ENCODE assay signal across 5 fruit fly cellular contexts in the genomic region with DNA sequence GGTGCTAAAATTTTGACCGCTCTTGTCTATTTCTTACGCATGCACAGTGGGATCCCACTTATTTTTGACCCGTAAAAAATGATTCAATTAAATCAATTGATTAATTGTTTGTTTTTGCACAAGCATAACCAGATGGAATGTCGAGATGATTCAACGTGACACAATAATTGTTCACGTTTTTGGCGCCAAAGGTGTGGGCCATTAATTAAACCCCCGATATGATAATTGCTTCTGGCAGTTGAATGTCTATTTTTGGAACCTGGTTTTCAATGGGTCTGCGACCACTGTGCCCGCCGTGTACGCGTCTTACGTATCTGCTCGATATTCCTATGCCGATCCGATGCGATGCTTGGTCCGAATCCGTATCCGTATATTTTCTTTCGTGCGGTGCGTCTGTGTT.
TF ChIP-seq lines count a peak whose summit lies in the region.

No protein-coding gene starts in this region.

- TF ChIP-seq CTCF in whole organism, embryonic (GFP tag; optimal IDR thresholded peaks at IDR 0.05; lab: Kevin White, UChicago) = peak; percentile 18

TF ChIP-seq in whole organism, adult, 20 proteins besides CTCF, POLR2A, EP300 and RAD21 (continues in another document):
- TF ChIP-seq CG33017 (tag; optimal IDR thresholded peaks at IDR 0.05; lab: Kevin White, UChicago) = no peak
- TF ChIP-seq cnc (optimal IDR thresholded peaks at IDR 0.05; lab: Kevin White, UChicago) = no peak
- no peak for TF ChIP-seq pad (GFP tag; optimal IDR thresholded peaks at IDR 0.05; lab: Kevin White, UChicago)
- peak; percentile 35 for TF ChIP-seq toe (GFP tag; optimal IDR thresholded peaks at IDR 0.05; lab: Kevin White, UChicago)
- peak; percentile 15 for TF ChIP-seq CG14711 (tag; optimal IDR thresholded peaks at IDR 0.05; lab: Kevin White, UChicago)
- no peak for TF ChIP-seq Clk (GFP tag; optimal IDR thresholded peaks at IDR 0.05; lab: Kevin White, UChicago)
- no peak for TF ChIP-seq CG1620 (GFP tag; optimal IDR thresholded peaks at IDR 0.05; lab: Kevin White, UChicago)
- TF ChIP-seq CG12768 (GFP tag; optimal IDR thresholded peaks at IDR 0.05; lab: Kevin White, UChicago) = peak; percentile 15
- no peak for TF ChIP-seq CG5204 (GFP tag; optimal IDR thresholded peaks at IDR 0.05; lab: Kevin White, UChicago)
- TF ChIP-seq CG7101 (tag; optimal IDR thresholded peaks at IDR 0.05; lab: Kevin White, UChicago) = peak; percentile 14
- TF ChIP-seq Crg-1 (GFP tag; optimal IDR thresholded peaks at IDR 0.05; lab: Kevin White, UChicago) = no peak
- no peak for TF ChIP-seq tj (GFP tag; optimal IDR thresholded peaks at IDR 0.05; lab: Kevin White, UChicago)
- no peak for TF ChIP-seq CG11617 (GFP tag; optimal IDR thresholded peaks at IDR 0.05; lab: Kevin White, UChicago)
- no peak for TF ChIP-seq Mnt (GFP tag; optimal IDR thresholded peaks at IDR 0.05; lab: Kevin White, UChicago)
- peak; percentile 28 for TF ChIP-seq CG7045 (GFP tag; optimal IDR thresholded peaks at IDR 0.05; lab: Kevin White, UChicago)
- no peak for TF ChIP-seq ovo (GFP tag; optimal IDR thresholded peaks at IDR 0.05; lab: Kevin White, UChicago)
- no peak for TF ChIP-seq cic (GFP tag; optimal IDR thresholded peaks at IDR 0.05; lab: Kevin White, UChicago)
- TF ChIP-seq bab1 (GFP tag; optimal IDR thresholded peaks at IDR 0.05; lab: Kevin White, UChicago) = no peak

TF ChIP-seq in whole organism, embryonic, 481 proteins besides CTCF, POLR2A, EP300 and RAD21 (continues in another document):
- peak; percentile 68 for TF ChIP-seq Drgx (GFP tag; IDR thresholded peaks at IDR 0.05; lab: Robert Waterston, UW)
- TF ChIP-seq Ravus (GFP tag; IDR thresholded peaks at IDR 0.05; lab: Robert Waterston, UW) = no peak
- no peak for TF ChIP-seq Hmx (GFP tag; optimal IDR thresholded peaks at IDR 0.05; lab: Kevin White, UChicago)
- TF ChIP-seq tgo (GFP tag; IDR thresholded peaks at IDR 0.05; lab: Robert Waterston, UW) = peak; percentile 64
- TF ChIP-seq Awh (GFP tag; IDR thresholded peaks at IDR 0.05; lab: Robert Waterston, UW) = 0 out of 2 replicates have a peak, but pooled peaks have one; percentile 30
- TF ChIP-seq PHDP (tag; optimal IDR thresholded peaks at IDR 0.05; lab: Kevin White, UChicago) = peak; percentile 71
- no peak for TF ChIP-seq zf30C (GFP tag; optimal IDR thresholded peaks at IDR 0.05; lab: Kevin White, UChicago)
- 0 out of 2 replicates have a peak, but pooled peaks have one; percentile 20 for TF ChIP-seq Oaz (GFP tag; IDR thresholded peaks at IDR 0.05; lab: Robert Waterston, UW)
- TF ChIP-seq otp (GFP tag; IDR thresholded peaks at IDR 0.05; lab: Robert Waterston, UW) = peak; percentile 74; the same call in 1 of the 3 replicates
- no peak for TF ChIP-seq sqz (GFP tag; optimal IDR thresholded peaks at IDR 0.05; lab: Kevin White, UChicago)
- TF ChIP-seq kah (GFP tag; optimal IDR thresholded peaks at IDR 0.05; lab: Kevin White, UChicago) = peak; percentile 35
- peak; percentile 59 for TF ChIP-seq Gsc (GFP tag; IDR thresholded peaks at IDR 0.05; lab: Robert Waterston, UW)
- TF ChIP-seq CG10209 (GFP tag; optimal IDR thresholded peaks at IDR 0.05; lab: Kevin White, UChicago) = peak; percentile 59
- TF ChIP-seq CG2875 (GFP tag; optimal IDR thresholded peaks at IDR 0.05; lab: Kevin White, UChicago) = peak; percentile 24
- no peak for TF ChIP-seq Doc3 (GFP tag; IDR thresholded peaks at IDR 0.05; lab: Robert Waterston, UW; ENCODE audit: partially characterized antibody)
- no peak for TF ChIP-seq Vsx1 (GFP tag; optimal IDR thresholded peaks at IDR 0.05; lab: Kevin White, UChicago)
- peak; percentile 33 for TF ChIP-seq slp2 (GFP tag; optimal IDR thresholded peaks at IDR 0.05; lab: Kevin White, UChicago)

TF ChIP-seq in whole organism, prepupa, 60 proteins besides CTCF, POLR2A, EP300 and RAD21 (continues in another document):
- TF ChIP-seq CG3919 (GFP tag; optimal IDR thresholded peaks at IDR 0.05; lab: Kevin White, UChicago) = peak; percentile 38
- TF ChIP-seq CG16779 (tag; optimal IDR thresholded peaks at IDR 0.05; lab: Kevin White, UChicago) = no peak
- TF ChIP-seq Hr4 (GFP tag; optimal IDR thresholded peaks at IDR 0.05; lab: Kevin White, UChicago) = peak; percentile 50
- no peak for TF ChIP-seq dsx (GFP tag; optimal IDR thresholded peaks at IDR 0.05; lab: Kevin White, UChicago; ENCODE audit: poor library complexity, severe bottlenecking)
- no peak for TF ChIP-seq CG8319 (GFP tag; optimal IDR thresholded peaks at IDR 0.05; lab: Kevin White, UChicago)
- TF ChIP-seq CG6854 (GFP tag; optimal IDR thresholded peaks at IDR 0.05; lab: Kevin White, UChicago) = no peak
- peak; percentile 76 for TF ChIP-seq svp (GFP tag; lab: Kevin White, UChicago)
- peak; percentile 33 for TF ChIP-seq cyc (GFP tag; optimal IDR thresholded peaks at IDR 0.05; lab: Kevin White, UChicago)
- no peak for TF ChIP-seq CG11762 (GFP tag; optimal IDR thresholded peaks at IDR 0.05; lab: Kevin White, UChicago; ENCODE audit: insufficient read depth)
- TF ChIP-seq net (GFP tag; optimal IDR thresholded peaks at IDR 0.05; lab: Kevin White, UChicago) = no peak
- no peak for TF ChIP-seq Ets21C (GFP tag; optimal IDR thresholded peaks at IDR 0.05; lab: Kevin White, UChicago)
- TF ChIP-seq CG31627 (GFP tag; optimal IDR thresholded peaks at IDR 0.05; lab: Kevin White, UChicago) = peak; percentile 35
- peak; percentile 43 for TF ChIP-seq CG10631 (GFP tag; optimal IDR thresholded peaks at IDR 0.05; lab: Kevin White, UChicago)
- TF ChIP-seq achi (GFP tag; optimal IDR thresholded peaks at IDR 0.05; lab: Kevin White, UChicago) = peak; percentile 32
- no peak for TF ChIP-seq fkh (GFP tag; optimal IDR thresholded peaks at IDR 0.05; lab: Kevin White, UChicago)
- TF ChIP-seq eg (GFP tag; IDR thresholded peaks at IDR 0.05; lab: Robert Waterston, UW) = peak; percentile 66; the same call in 2 of the 3 replicates
- TF ChIP-seq Eip75B (GFP tag; optimal IDR thresholded peaks at IDR 0.05; lab: Kevin White, UChicago) = no peak
- peak; percentile 72 for TF ChIP-seq CG15336 (GFP tag; IDR thresholded peaks at IDR 0.05; lab: Robert Waterston, UW)

TF ChIP-seq in whole organism, pupa, 21 proteins besides CTCF, POLR2A, EP300 and RAD21:
- TF ChIP-seq gl (tag; optimal IDR thresholded peaks at IDR 0.05; lab: Kevin White, UChicago) = no peak
- TF ChIP-seq Snoo (tag; optimal IDR thresholded peaks at IDR 0.05; lab: Kevin White, UChicago) = no peak
- TF ChIP-seq CG4496 (GFP tag; IDR thresholded peaks at IDR 0.05; lab: Robert Waterston, UW) = peak; percentile 75
- no peak for TF ChIP-seq CG8301 (tag; optimal IDR thresholded peaks at IDR 0.05; lab: Kevin White, UChicago)
- peak; percentile 44; the same call in 1 of the 2 replicates for TF ChIP-seq Ets98B (GFP tag; IDR thresholded peaks at IDR 0.05; lab: Robert Waterston, UW)
- peak; percentile 63 for TF ChIP-seq fd96Ca (GFP tag; IDR thresholded peaks at IDR 0.05; lab: Robert Waterston, UW)
- no peak for TF ChIP-seq D1 (tag; optimal IDR thresholded peaks at IDR 0.05; lab: Kevin White, UChicago)
- no peak for TF ChIP-seq CG13204 (GFP tag; optimal IDR thresholded peaks at IDR 0.05; lab: Kevin White, UChicago)
- TF ChIP-seq CG12605 (GFP tag; IDR thresholded peaks at IDR 0.05; lab: Robert Waterston, UW) = no peak; the same call in 1 of the 2 replicates
- no peak for TF ChIP-seq rn (GFP tag; IDR thresholded peaks at IDR 0.05; lab: Robert Waterston, UW)
- no peak for TF ChIP-seq CG9948 (tag; optimal IDR thresholded peaks at IDR 0.05; lab: Kevin White, UChicago)

TF ChIP-seq in whole organism, wandering third instar larva, 38 proteins besides CTCF, POLR2A, EP300 and RAD21:
- TF ChIP-seq Hnf4 (GFP tag; optimal IDR thresholded peaks at IDR 0.05; lab: Kevin White, UChicago) (no peak), jim (GFP tag; optimal IDR thresholded peaks at IDR 0.05; lab: Kevin White, UChicago) (no peak), N (GFP tag; optimal IDR thresholded peaks at IDR 0.05; lab: Kevin White, UChicago) (no peak), h (GFP tag; optimal IDR thresholded peaks at IDR 0.05; lab: Kevin White, UChicago) (peak; percentile 18), Rel (GFP tag; optimal IDR thresholded peaks at IDR 0.05; lab: Kevin White, UChicago) (no peak), Rel (tag; optimal IDR thresholded peaks at IDR 0.05; lab: Kevin White, UChicago) (no peak), sage (GFP tag; optimal IDR thresholded peaks at IDR 0.05; lab: Kevin White, UChicago) (no peak), br (GFP tag; optimal IDR thresholded peaks at IDR 0.05; lab: Kevin White, UChicago) (no peak), Abd-B (GFP tag; optimal IDR thresholded peaks at IDR 0.05; lab: Kevin White, UChicago) (no peak), sv (GFP tag; optimal IDR thresholded peaks at IDR 0.05; lab: Kevin White, UChicago) (peak; percentile 44), fru (GFP tag; optimal IDR thresholded peaks at IDR 0.05; lab: Kevin White, UChicago) (peak; percentile 5)
TF ChIP-seq in whole organism, wandering third instar larva: peak in this region for 3.
